Worm (Caenorhabditis elegans): Measurements from ENCODE around the gene F07H5.7.
A peak's percentile ranks its signal among the peaks of the same experiment; 100 is the strongest.

DNA sequence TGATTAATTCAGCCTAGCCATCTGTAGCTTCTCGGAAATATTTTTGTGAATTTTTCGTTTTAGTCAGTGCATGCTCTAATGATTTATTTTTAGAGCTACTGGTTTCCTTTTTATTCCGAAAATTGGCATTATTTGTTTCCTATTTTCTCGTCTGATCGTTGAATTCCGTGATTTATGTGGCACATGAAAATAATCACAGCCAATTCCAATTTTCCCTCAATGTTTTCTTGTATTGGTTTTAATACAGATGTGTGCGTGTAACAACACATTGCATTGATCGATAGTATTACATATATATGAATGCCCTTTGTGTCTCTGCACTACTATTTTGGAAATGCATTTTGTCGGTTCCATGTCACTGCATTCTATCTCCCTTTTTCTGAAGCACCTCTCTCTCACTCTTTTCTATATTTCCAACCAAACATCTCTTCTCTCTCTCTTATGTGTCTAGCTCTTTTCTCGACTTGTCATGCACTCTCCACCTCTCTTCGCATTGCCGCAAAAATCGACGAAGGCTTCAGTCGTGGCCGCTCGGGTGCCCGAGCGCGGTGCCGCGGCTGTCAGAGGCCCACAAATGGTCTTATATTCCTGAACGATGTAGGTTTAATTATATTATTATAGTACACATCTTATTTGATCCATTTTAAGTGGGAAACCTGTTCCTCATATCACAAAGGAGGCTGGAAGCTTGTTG, 9.6 kb downstream of the F07H5.7 start:
- TF ChIP-seq him-1 (tag; optimal IDR thresholded peaks at IDR 0.05) = peak; percentile 56
- no peak for TF ChIP-seq W03F9.2 (tag; optimal IDR thresholded peaks at IDR 0.05)

Measured in whole organism, L4/young adult.